Worm (Caenorhabditis elegans) whole organism, L4 larva: ENCODE measurements around the gene srbc-38.

Experiments
- F10B5.3 ChIP-seq: sonication (generic microtip); optimal IDR thresholded peaks from 2 replicates; lab custom pipeline; 2016; ENCODE audit warnings: mild to moderate bottlenecking, missing genetic modification characterization, missing compliant biosample characterization
- F49E8.2 ChIP-seq: sonication (generic microtip); optimal IDR thresholded peaks from 2 replicates; lab custom pipeline; 2016; ENCODE audit warnings: missing compliant biosample characterization, mild to moderate bottlenecking, missing genetic modification characterization, borderline replicate concordance
- T20F7.1 ChIP-seq: fragments of 200-800 bp; sonication (Bioruptor generic); optimal IDR thresholded peaks from 2 replicates; lab custom pipeline; 2018; ENCODE audit warnings: mild to moderate bottlenecking, missing genetic modification characterization, missing compliant biosample characterization
- Y48G9A.11 ChIP-seq: fragments of 200-800 bp; sonication (Bioruptor generic); IDR thresholded peaks from 2 replicates; pipeline ENCODE4 v1.3.6; 2022; ENCODE audit warnings: missing genetic modification reagents, missing genetic modification characterization, missing compliant biosample characterization
- Y5F2A.4 ChIP-seq: fragments of 200-800 bp; sonication (Bioruptor generic); optimal IDR thresholded peaks from 2 replicates; lab custom pipeline; 2018; ENCODE audit warnings: mild to moderate bottlenecking, missing genetic modification characterization, missing compliant biosample characterization
- Y75B8A.6 ChIP-seq: fragments of 200-800 bp; sonication (Bioruptor generic); IDR thresholded peaks from 2 replicates; pipeline ENCODE4 v1.3.6; 2022; ENCODE audit warnings: missing genetic modification reagents, missing genetic modification characterization, missing compliant biosample characterization
- aha-1 ChIP-seq: fragments of 150-350 bp; peaks from one replicate; lab custom pipeline; 2014; ENCODE audit warnings: missing biosample characterization, missing genetic modification characterization
- arid-1 ChIP-seq: fragments of 200-800 bp; sonication (Bioruptor generic); conservative IDR thresholded peaks from 2 replicates; pipeline ENCODE4 v1.3.6; 2022; ENCODE audit warnings: missing genetic modification reagents, missing genetic modification characterization, missing compliant biosample characterization
- ceh-20 ChIP-seq: fragments of 200-800 bp; sonication (Bioruptor generic); IDR thresholded peaks from 2 replicates; pipeline ENCODE4 v1.3.6; 2022; ENCODE audit warnings: missing genetic modification reagents, missing genetic modification characterization, missing compliant biosample characterization
- ceh-28 ChIP-seq: fragments of 150-350 bp; optimal IDR thresholded peaks from 2 replicates; lab custom pipeline; 2014; ENCODE audit warnings: missing biosample characterization, missing genetic modification reagents, missing genetic modification characterization
- ceh-82 ChIP-seq: sonication (generic microtip); optimal IDR thresholded peaks from 2 replicates; lab custom pipeline; 2017; ENCODE audit warnings: missing biosample characterization, missing genetic modification characterization
- cey-2 ChIP-seq: sonication (generic microtip); optimal IDR thresholded peaks from 3 replicates; lab custom pipeline; 2017; ENCODE audit warnings: missing genetic modification characterization, mild to moderate bottlenecking, missing compliant biosample characterization, antibody characterized with exemption, borderline replicate concordance; ENCODE audit not compliant: insufficient read depth
- daf-19 ChIP-seq: fragments of 200-800 bp; sonication (Bioruptor generic); conservative IDR thresholded peaks from 2 replicates; pipeline ENCODE4 v1.3.6; 2022; ENCODE audit warnings: missing genetic modification characterization, missing compliant biosample characterization
- dmd-6 ChIP-seq: fragments of 200-800 bp; sonication (Bioruptor generic); IDR thresholded peaks from 2 replicates; pipeline ENCODE4 v1.3.6; 2022; ENCODE audit warnings: missing genetic modification reagents, missing genetic modification characterization, missing compliant biosample characterization
- dpl-1 ChIP-seq: fragments of 150-350 bp; optimal IDR thresholded peaks from 2 replicates; lab custom pipeline; 2014; ENCODE audit warnings: missing biosample characterization, missing genetic modification reagents, missing genetic modification characterization
- duxl-1 ChIP-seq: sonication (generic microtip); optimal IDR thresholded peaks from 2 replicates; lab custom pipeline; 2016; ENCODE audit warnings: mild to moderate bottlenecking, missing genetic modification characterization, moderate library complexity, missing compliant biosample characterization; ENCODE audit not compliant: poor library complexity
- dve-1 ChIP-seq: sonication (generic microtip); optimal IDR thresholded peaks from 2 replicates; lab custom pipeline; 2017; ENCODE audit warnings: antibody characterized with exemption, mild to moderate bottlenecking, missing genetic modification characterization, missing compliant biosample characterization; ENCODE audit not compliant: insufficient read depth
- gei-8 ChIP-seq: fragments of 200-800 bp; sonication (Bioruptor generic); optimal IDR thresholded peaks from 2 replicates; lab custom pipeline; 2018; ENCODE audit warnings: mild to moderate bottlenecking, missing genetic modification characterization, missing compliant biosample characterization
- hif-1 ChIP-seq, 2 experiments: sonication (generic microtip); optimal IDR thresholded peaks; 2 replicates each; lab custom pipeline; 2016 to 2017; ENCODE audit warnings: missing compliant biosample characterization in 2 of 2, missing genetic modification characterization in 2 of 2, missing genetic modification reagents in 2 of 2, missing genotype in 2 of 2, mild to moderate bottlenecking in 1 of 2
- hlh-11 ChIP-seq: fragments of 200-800 bp; sonication (Bioruptor generic); optimal IDR thresholded peaks from 2 replicates; lab custom pipeline; 2018; ENCODE audit warnings: mild to moderate bottlenecking, missing genetic modification characterization, missing compliant biosample characterization
- hmg-1.1 ChIP-seq: fragments of 200-800 bp; sonication (Bioruptor generic); IDR thresholded peaks from 2 replicates; pipeline ENCODE4 v1.3.6; 2022; ENCODE audit warnings: missing genetic modification reagents, missing genetic modification characterization, missing compliant biosample characterization
- lim-7 ChIP-seq: fragments of 200-800 bp; sonication (Bioruptor generic); IDR thresholded peaks from 2 replicates; pipeline ENCODE4 v1.3.6; 2022; ENCODE audit warnings: missing genetic modification characterization, missing compliant biosample characterization
- lin-1 ChIP-seq: fragments of 200-800 bp; sonication (Bioruptor generic); IDR thresholded peaks from 2 replicates; pipeline ENCODE4 v1.3.6; 2022; ENCODE audit warnings: missing genetic modification reagents, missing genetic modification characterization, missing compliant biosample characterization
- lin-39 ChIP-seq: fragments of 150-350 bp; optimal IDR thresholded peaks from 2 replicates; lab custom pipeline; 2014; ENCODE audit warnings: missing biosample characterization, missing genetic modification reagents, missing genetic modification characterization
- lir-3 ChIP-seq: sonication (generic microtip); optimal IDR thresholded peaks from 2 replicates; lab custom pipeline; 2016; ENCODE audit warnings: mild to moderate bottlenecking, missing genetic modification characterization, missing compliant biosample characterization
- mes-2 ChIP-seq: sonication (generic microtip); optimal IDR thresholded peaks from 2 replicates; lab custom pipeline; 2016; ENCODE audit warnings: missing genotype, mild to moderate bottlenecking, missing genetic modification characterization, missing compliant biosample characterization; ENCODE audit not compliant: poor library complexity, severe bottlenecking
- mxl-2 ChIP-seq: fragments of 200-800 bp; sonication (Bioruptor generic); conservative IDR thresholded peaks from 2 replicates; pipeline ENCODE4 v1.3.6; 2022; ENCODE audit warnings: missing genetic modification reagents, missing genetic modification characterization, missing compliant biosample characterization
- mxl-3 ChIP-seq: fragments of 200-800 bp; sonication (Bioruptor generic); optimal IDR thresholded peaks from 2 replicates; lab custom pipeline; 2018; ENCODE audit warnings: mild to moderate bottlenecking, missing genetic modification characterization, missing compliant biosample characterization
- nhr-102 ChIP-seq: sonication (generic microtip); optimal IDR thresholded peaks from 2 replicates; lab custom pipeline; 2016; ENCODE audit warnings: mild to moderate bottlenecking, missing genetic modification characterization, moderate library complexity, missing compliant biosample characterization
- nhr-11 ChIP-seq: fragments of 150-350 bp; optimal IDR thresholded peaks from 2 replicates; lab custom pipeline; 2014; ENCODE audit warnings: missing biosample characterization, missing genetic modification characterization
- nhr-237 ChIP-seq: sonication (generic microtip); optimal IDR thresholded peaks from 2 replicates; lab custom pipeline; 2017; ENCODE audit warnings: missing biosample characterization, missing genetic modification characterization
- nhr-28 ChIP-seq: fragments of 150-350 bp; optimal IDR thresholded peaks from 2 replicates; lab custom pipeline; 2014; ENCODE audit warnings: missing biosample characterization, missing genetic modification characterization
- nhr-6 ChIP-seq: fragments of 150-350 bp; optimal IDR thresholded peaks from 2 replicates; lab custom pipeline; 2014; ENCODE audit warnings: missing biosample characterization, missing genetic modification characterization
- pha-4 ChIP-seq, 2 experiments: fragments of 150-350 bp in 1 of 2; fragments of 200-800 bp in 1 of 2; sonication (Bioruptor generic) in 1 of 2; IDR thresholded peaks in 1 of 2; optimal IDR thresholded peaks in 1 of 2; 2 replicates each; pipeline versions ENCODE4 v1.3.6 to Lab custom; 2014 to 2022; ENCODE audit warnings: missing genetic modification characterization in 2 of 2, missing genetic modification reagents in 2 of 2, missing biosample characterization in 1 of 2, missing compliant biosample characterization in 1 of 2
- php-3 ChIP-seq: fragments of 200-800 bp; sonication (Bioruptor generic); IDR thresholded peaks from 2 replicates; pipeline ENCODE4 v1.3.6; 2022; ENCODE audit warnings: missing genetic modification reagents, missing genetic modification characterization, missing compliant biosample characterization
- pqm-1 ChIP-seq: sonication (generic microtip); optimal IDR thresholded peaks from 2 replicates; lab custom pipeline; 2017; ENCODE audit warnings: missing biosample characterization, missing genetic modification characterization
- sdz-12 ChIP-seq: fragments of 200-800 bp; sonication (Bioruptor generic); optimal IDR thresholded peaks from 2 replicates; lab custom pipeline; 2018; ENCODE audit warnings: mild to moderate bottlenecking, missing genetic modification characterization, missing compliant biosample characterization
- snpc-1.2 ChIP-seq: fragments of 200-800 bp; sonication (Bioruptor generic); IDR thresholded peaks from 2 replicates; pipeline ENCODE4 v1.3.6; 2022; ENCODE audit warnings: missing genetic modification reagents, missing genetic modification characterization, missing compliant biosample characterization
- snpc-4 ChIP-seq: fragments of 150-350 bp; optimal IDR thresholded peaks from 2 replicates; lab custom pipeline; 2014; ENCODE audit warnings: missing biosample characterization, missing genetic modification characterization
- spr-1 ChIP-seq: sonication (generic microtip); optimal IDR thresholded peaks from 2 replicates; lab custom pipeline; 2016; ENCODE audit warnings: mild to moderate bottlenecking, missing genetic modification characterization, missing compliant biosample characterization
- spr-3 ChIP-seq: fragments of 200-800 bp; sonication (Bioruptor generic); optimal IDR thresholded peaks from 2 replicates; lab custom pipeline; 2018; ENCODE audit warnings: mild to moderate bottlenecking, missing genetic modification characterization, missing compliant biosample characterization
- tra-1 ChIP-seq: fragments of 200-800 bp; sonication (Bioruptor generic); IDR thresholded peaks from 2 replicates; pipeline ENCODE4 v1.3.6; 2022; ENCODE audit warnings: missing genetic modification reagents, missing genetic modification characterization, missing compliant biosample characterization
- vab-7 ChIP-seq: fragments of 200-800 bp; sonication (Bioruptor generic); IDR thresholded peaks from 2 replicates; pipeline ENCODE4 v1.3.6; 2022; ENCODE audit warnings: missing genetic modification reagents, missing genetic modification characterization, missing compliant biosample characterization
- zag-1 ChIP-seq: fragments of 150-350 bp; optimal IDR thresholded peaks from 2 replicates; lab custom pipeline; 2014; ENCODE audit warnings: missing biosample characterization, missing genetic modification characterization
- zfp-3 ChIP-seq: fragments of 200-800 bp; sonication (Bioruptor generic); conservative IDR thresholded peaks from 2 replicates; pipeline ENCODE4 v1.3.6; 2022; ENCODE audit warnings: missing genetic modification reagents, missing genetic modification characterization, missing compliant biosample characterization
- zip-11 ChIP-seq: fragments of 200-800 bp; sonication (Bioruptor generic); IDR thresholded peaks from 2 replicates; pipeline ENCODE4 v1.3.6; 2022; ENCODE audit warnings: missing genetic modification characterization, missing compliant biosample characterization
- zip-2 ChIP-seq: fragments of 150-350 bp; optimal IDR thresholded peaks from 2 replicates; lab custom pipeline; 2014; ENCODE audit warnings: missing biosample characterization, missing genetic modification characterization
- ztf-11 ChIP-seq: fragments of 150-350 bp; optimal IDR thresholded peaks from 2 replicates; lab custom pipeline; 2014; ENCODE audit warnings: missing biosample characterization, missing genetic modification characterization
- ztf-7 ChIP-seq: fragments of 150-350 bp; optimal IDR thresholded peaks from 2 replicates; lab custom pipeline; 2014; ENCODE audit warnings: missing biosample characterization, missing genetic modification characterization

Gene srbc-38

DNA sequence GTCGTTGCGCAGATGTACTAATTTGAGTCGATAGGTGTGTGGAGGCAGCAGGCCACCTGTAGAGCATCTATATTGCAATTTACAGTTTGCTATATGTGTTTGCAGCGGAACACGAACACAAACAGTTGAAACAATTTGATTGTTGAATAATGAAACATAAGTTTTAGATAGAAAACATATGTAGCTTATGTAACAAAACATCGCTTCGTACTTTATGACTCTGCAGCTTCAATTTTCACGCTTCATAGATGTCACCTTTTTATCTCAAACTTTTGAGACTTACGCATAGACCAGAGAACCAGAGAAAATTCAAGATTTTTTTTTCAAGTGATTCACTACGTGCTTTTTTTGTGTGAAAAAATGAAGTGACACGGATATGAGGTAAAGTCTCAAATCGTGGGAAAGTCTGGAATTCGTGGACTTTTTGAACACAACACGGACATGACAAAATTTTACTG lies 16.9 kb downstream of the srbc-38 start, which contains the start of gene fbxb-72 (continued):
- TF ChIP-seq mxl-2 (peak; percentile 24; the same call in 1 of the 2 replicates), lin-1 (GFP tag; lab: Robert Waterston, UW) (no peak; the same call in 1 of the 2 replicates), nhr-11 (tag; lab: Kevin White, UChicago) (peak; percentile 49), sdz-12 (GFP tag; lab: Kevin White, UChicago) (no peak), Y48G9A.11 (GFP tag; lab: Robert Waterston, UW) (0 out of 2 replicates have a peak, but pooled peaks have one; percentile 14), daf-19 (GFP tag; lab: Robert Waterston, UW) (no peak), nhr-6 (tag; lab: Kevin White, UChicago) (peak; percentile 93), zip-2 (tag; lab: Kevin White, UChicago) (peak; percentile 83), tra-1 (GFP tag; lab: Robert Waterston, UW) (no peak; the same call in 1 of the 2 replicates), mes-2 (peak; percentile 86), nhr-28 (tag; lab: Kevin White, UChicago) (peak; percentile 45), php-3 (GFP tag; lab: Robert Waterston, UW) (peak; percentile 76; the same call in 1 of the 2 replicates), ztf-11 (tag; lab: Kevin White, UChicago) (no peak), spr-3 (peak; percentile 22), zag-1 (tag; lab: Kevin White, UChicago) (no peak), F10B5.3 (tag; lab: Kevin White, UChicago) (no peak), lim-7 (GFP tag; lab: Robert Waterston, UW) (0 out of 2 replicates have a peak, but pooled peaks have one; percentile 19), nhr-102 (tag; lab: Kevin White, UChicago) (peak; percentile 95), spr-1 (tag; lab: Kevin White, UChicago) (peak; percentile 92), duxl-1 (peak; percentile 75), F49E8.2 (tag; lab: Kevin White, UChicago) (no peak), hmg-1.1 (no peak; the same call in 1 of the 2 replicates), ceh-82 (tag; lab: Kevin White, UChicago) (no peak), cey-2 (no peak), arid-1 (peak; percentile 82), pha-4 (GFP tag; IDR thresholded peaks at IDR 0.05; lab: Robert Waterston, UW) (peak; percentile 67; the same call in 1 of the 2 replicates), pha-4 (tag; optimal IDR thresholded peaks at IDR 0.05; lab: Kevin White, UChicago) (no peak), snpc-4 (no peak), lin-39 (tag; lab: Kevin White, UChicago) (no peak), nhr-237 (tag; lab: Kevin White, UChicago) (no peak), zip-11 (GFP tag; lab: Robert Waterston, UW) (no peak), dve-1 (peak; percentile 90), ceh-28 (no peak), lir-3 (tag; lab: Kevin White, UChicago) (no peak), hif-1 (tag; optimal IDR thresholded peaks at IDR 0.05; lab: Kevin White, UChicago) (peak; percentile 59 to 65), pqm-1 (tag; lab: Kevin White, UChicago) (no peak), ztf-7 (tag; lab: Kevin White, UChicago) (peak; percentile 66), hlh-11 (peak; percentile 63), aha-1 (peak; percentile 95), dpl-1 (GFP tag; lab: Kevin White, UChicago) (peak; percentile 31), vab-7 (GFP tag; lab: Robert Waterston, UW) (no peak), ceh-20 (peak; percentile 59), zfp-3 (GFP tag; lab: Robert Waterston, UW) (peak; percentile 97), gei-8 (GFP tag; lab: Kevin White, UChicago) (peak; percentile 13), T20F7.1 (GFP tag; lab: Kevin White, UChicago) (peak; percentile 70), Y75B8A.6 (GFP tag; lab: Robert Waterston, UW) (peak; percentile 69; the same call in 1 of the 2 replicates), mxl-3 (peak; percentile 42), dmd-6 (GFP tag; lab: Robert Waterston, UW) (no peak), Y5F2A.4 (GFP tag; lab: Kevin White, UChicago) (peak; percentile 33), snpc-1.2 (peak; percentile 58; the same call in 1 of the 2 replicates)
